Worm (Caenorhabditis elegans): ENCODE measurements around the gene dpf-7.

DNA sequence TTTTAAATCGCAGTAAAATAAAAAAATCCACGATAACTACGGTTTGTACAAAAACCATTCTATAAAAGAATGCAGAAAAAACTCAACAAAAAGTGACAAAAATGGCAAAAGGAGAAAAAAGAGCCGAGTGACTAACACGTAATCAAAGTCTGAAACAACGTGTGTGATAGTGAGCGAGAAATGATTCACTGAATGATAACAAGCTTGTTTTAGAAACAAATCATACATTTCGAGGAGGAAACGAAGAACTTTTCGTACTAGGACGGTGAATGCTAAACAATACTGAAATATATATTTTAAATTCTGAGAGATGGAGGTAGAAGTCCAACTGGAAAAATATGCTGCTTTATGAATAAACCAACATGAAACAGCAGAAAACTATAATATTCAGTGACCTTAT lies 39.6 kb upstream of the dpf-7 start:
- TF ChIP-seq mep-1 (tag; optimal IDR thresholded peaks at IDR 0.05) (no peak), ets-5 (GFP tag; IDR thresholded peaks at IDR 0.05) (no peak), ces-1 (GFP tag; optimal IDR thresholded peaks at IDR 0.05) (no peak), tbx-2 (tag; optimal IDR thresholded peaks at IDR 0.05) (no peak), zag-1 (tag; optimal IDR thresholded peaks at IDR 0.05) (no peak), ztf-11 (tag; optimal IDR thresholded peaks at IDR 0.05) (no peak), elt-3 (tag; optimal IDR thresholded peaks at IDR 0.05) (no peak), efl-3 (GFP tag; optimal IDR thresholded peaks at IDR 0.05) (no peak), skn-1 (tag; optimal IDR thresholded peaks at IDR 0.05) (no peak), lin-14 (GFP tag; optimal IDR thresholded peaks at IDR 0.05) (no peak)

Measured in whole organism, L1 larva.